Fruit fly (Drosophila melanogaster) whole organism, wandering third instar larva: Measurements from ENCODE around the gene CG13634.

Source experiments
- GATAd ChIP-seq: sonication (Bioruptor generic); optimal IDR thresholded peaks from 2 replicates; lab custom pipeline; 2016; ENCODE audit warnings: missing biosample characterization, missing genetic modification characterization
- dsf ChIP-seq: sonication (Bioruptor generic); optimal IDR thresholded peaks from 2 replicates; lab custom pipeline; 2016; ENCODE audit warnings: missing biosample characterization, missing genetic modification characterization, borderline replicate concordance
- woc ChIP-seq: sonication (Bioruptor generic); optimal IDR thresholded peaks from 2 replicates; lab custom pipeline; 2016; ENCODE audit warnings: missing biosample characterization, mild to moderate bottlenecking, missing genetic modification characterization

- no peak for TF ChIP-seq GATAd
- TF ChIP-seq woc (GFP tag; lab: Kevin White, UChicago) = no peak
- TF ChIP-seq dsf (GFP tag; lab: Kevin White, UChicago) = no peak
Measured at dm6 chr3R:24773422-24773821, 16.5 kb downstream of the CG13634 start.
